Worm (Caenorhabditis elegans): ENCODE results near the gene srw-119.

DNA sequence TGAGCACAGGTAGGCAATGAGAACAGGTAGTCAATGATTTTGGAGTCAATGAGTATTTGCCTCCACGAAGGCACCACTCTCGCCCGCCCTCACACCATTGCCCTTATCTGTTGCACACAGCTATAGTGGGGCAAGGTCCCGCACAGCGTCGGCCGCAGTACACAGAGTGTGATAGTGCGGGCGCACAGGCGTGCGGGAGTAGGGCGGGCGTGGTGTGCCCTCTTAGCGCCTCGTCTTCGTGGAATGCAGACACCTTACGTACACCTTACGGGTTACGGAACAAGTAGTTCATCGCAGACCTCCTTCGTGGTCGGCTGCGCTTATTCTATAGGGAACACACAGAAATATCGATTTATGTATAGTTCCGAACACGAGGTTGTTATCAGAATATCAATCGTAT lies 18.3 kb upstream of the srw-119 start:
- TF ChIP-seq ceh-40 (GFP tag; IDR thresholded peaks at IDR 0.05) (no peak), rec-8 (tag; optimal IDR thresholded peaks at IDR 0.05) (no peak), ama-1 (optimal IDR thresholded peaks at IDR 0.05) (no peak), ama-1 (GFP tag; optimal IDR thresholded peaks at IDR 0.05) (no peak), efl-1 (GFP tag; optimal IDR thresholded peaks at IDR 0.05) (no peak), tlf-1 (GFP tag; optimal IDR thresholded peaks at IDR 0.05) (no peak), attf-6 (GFP tag; IDR thresholded peaks at IDR 0.05) (no peak), pha-4 (tag; optimal IDR thresholded peaks at IDR 0.05) (no peak), ceh-27 (GFP tag; optimal IDR thresholded peaks at IDR 0.05) (no peak), dpl-1 (GFP tag; optimal IDR thresholded peaks at IDR 0.05) (no peak), madf-10 (tag; optimal IDR thresholded peaks at IDR 0.05) (no peak), F49E8.2 (tag; optimal IDR thresholded peaks at IDR 0.05; ENCODE audit: insufficient read depth) (no peak), attf-5 (GFP tag; optimal IDR thresholded peaks at IDR 0.05) (no peak)
